Fruit fly (Drosophila melanogaster): ENCODE data around the gene CG6503.

Gene CG6503

dm6 chr3R:26443343-26443742 is 18.4 kb upstream of the CG6503 start:
- no peak for TF ChIP-seq CG17801 (GFP tag; optimal IDR thresholded peaks at IDR 0.05; ENCODE audit: partially characterized antibody)

- no peak for TF ChIP-seq CG17801 (GFP tag; optimal IDR thresholded peaks at IDR 0.05; ENCODE audit: partially characterized antibody)
Observed at dm6 chr3R:26442609-26443180, 17.8 kb upstream of the CG6503 start.

dm6 chr3R:26440455-26441196 is 15.7 kb upstream of the CG6503 start, which contains the start of gene tx:
tx (plus strand) TSS chr3R:26440778.
- no peak for TF ChIP-seq CG17801 (GFP tag; optimal IDR thresholded peaks at IDR 0.05; ENCODE audit: partially characterized antibody)

dm6 chr3R:26436540-26436939 is 11.6 kb upstream of the CG6503 start:
- TF ChIP-seq CG17801 (GFP tag; optimal IDR thresholded peaks at IDR 0.05; ENCODE audit: partially characterized antibody): no peak

dm6 chr3R:26436001-26436400 is 11.1 kb upstream of the CG6503 start:
- TF ChIP-seq CG17801 (GFP tag; optimal IDR thresholded peaks at IDR 0.05; ENCODE audit: partially characterized antibody): no peak

dm6 chr3R:26433743-26434142 is 8.8 kb upstream of the CG6503 start:
- TF ChIP-seq CG17801 (GFP tag; optimal IDR thresholded peaks at IDR 0.05; ENCODE audit: partially characterized antibody): no peak

- no peak for TF ChIP-seq CG17801 (GFP tag; optimal IDR thresholded peaks at IDR 0.05; ENCODE audit: partially characterized antibody)
Observed at dm6 chr3R:26432978-26433377, 8.1 kb upstream of the CG6503 start.

- no peak for TF ChIP-seq CG17801 (GFP tag; optimal IDR thresholded peaks at IDR 0.05; ENCODE audit: partially characterized antibody)
Observed at dm6 chr3R:26432526-26432925, 7.6 kb upstream of the CG6503 start.

dm6 chr3R:26429619-26430018 is 4.7 kb upstream of the CG6503 start:
- TF ChIP-seq CG17801 (GFP tag; optimal IDR thresholded peaks at IDR 0.05; ENCODE audit: partially characterized antibody): no peak

dm6 chr3R:26428220-26428619 is 3.3 kb upstream of the CG6503 start:
- no peak for TF ChIP-seq CG17801 (GFP tag; optimal IDR thresholded peaks at IDR 0.05; ENCODE audit: partially characterized antibody)

dm6 chr3R:26425681-26426080 is 776 bp upstream of the CG6503 start, which contains the start of gene CG34291:
CG34291 (minus strand) TSS chr3R:26425781.
- TF ChIP-seq CG17801 (GFP tag; optimal IDR thresholded peaks at IDR 0.05; ENCODE audit: partially characterized antibody): no peak

- TF ChIP-seq CG17801 (GFP tag; optimal IDR thresholded peaks at IDR 0.05; ENCODE audit: partially characterized antibody): no peak
Observed at dm6 chr3R:26413788-26414187, 11.1 kb downstream of the CG6503 start, which contains the start of gene Ald2. Ald2 (plus strand) TSS chr3R:26414088.

dm6 chr3R:26409780-26410179 is 15.1 kb downstream of the CG6503 start:
- peak; percentile 6 for TF ChIP-seq CG17801 (GFP tag; optimal IDR thresholded peaks at IDR 0.05; ENCODE audit: partially characterized antibody)

- TF ChIP-seq CG17801 (GFP tag; optimal IDR thresholded peaks at IDR 0.05; ENCODE audit: partially characterized antibody): no peak
Observed at dm6 chr3R:26403556-26403955, 21.3 kb downstream of the CG6503 start, which contains the start of gene ppk15. ppk15 (minus strand) TSS chr3R:26403656.

All from ovary, adult (tissue).